Worm (Caenorhabditis elegans) whole organism, young adult: ENCODE results near the gene eco-1.

ENCODE experiments used
- B0019.2 ChIP-seq: fragments of 200-800 bp; sonication (Bioruptor generic); conservative IDR thresholded peaks from 2 replicates; pipeline ENCODE4 v1.3.6; 2022; ENCODE audit warnings: missing genetic modification reagents, missing genetic modification characterization, missing compliant biosample characterization
- C17E4.6 ChIP-seq: fragments of 200-800 bp; sonication (Bioruptor generic); IDR thresholded peaks from 2 replicates; pipeline ENCODE4 v1.3.6; 2022; ENCODE audit warnings: missing genetic modification reagents, missing genetic modification characterization, missing compliant biosample characterization
- T26A5.8 ChIP-seq: sonication (generic microtip); optimal IDR thresholded peaks from 2 replicates; lab custom pipeline; 2016; ENCODE audit warnings: missing genetic modification characterization, missing compliant biosample characterization
- dpl-1 ChIP-seq: fragments of 150-350 bp; optimal IDR thresholded peaks from 2 replicates; lab custom pipeline; 2014; ENCODE audit warnings: missing biosample characterization, missing genetic modification reagents, missing genetic modification characterization
- hsf-1 ChIP-seq: fragments of 200-800 bp; sonication (Bioruptor generic); IDR thresholded peaks from 2 replicates; pipeline ENCODE4 v1.3.6; 2022; ENCODE audit warnings: missing genetic modification reagents, missing genetic modification characterization, missing compliant biosample characterization
- madf-6 ChIP-seq: fragments of 200-800 bp; sonication (Bioruptor generic); IDR thresholded peaks from 2 replicates; pipeline ENCODE4 v1.3.6; 2022; ENCODE audit warnings: missing genetic modification reagents, missing genetic modification characterization, missing compliant biosample characterization
- nfyb-1 ChIP-seq: fragments of 200-800 bp; sonication (Bioruptor generic); IDR thresholded peaks from 2 replicates; pipeline ENCODE4 v1.3.6; 2022; ENCODE audit warnings: missing genetic modification reagents, missing genetic modification characterization, missing compliant biosample characterization
- nhr-179 ChIP-seq: sonication (generic microtip); optimal IDR thresholded peaks from 2 replicates; lab custom pipeline; 2016; ENCODE audit warnings: mild to moderate bottlenecking, missing genetic modification characterization, missing compliant biosample characterization
- snpc-4 ChIP-seq, 5 experiments: fragments of 150-350 bp in 1 of 5; sonication (generic microtip) in 4 of 5; optimal IDR thresholded peaks; 2 replicates each; lab custom pipeline; 2014 to 2018; ENCODE audit warnings: missing genetic modification characterization in 5 of 5, missing biosample characterization in 3 of 5, antibody characterized with exemption in 2 of 5, mild to moderate bottlenecking in 2 of 5, missing compliant biosample characterization in 2 of 5, missing genotype in 2 of 5, moderate library complexity in 2 of 5, missing genetic modification reagents in 1 of 5

ce11 chrIII:7335220-7335619 is 23.7 kb downstream of the eco-1 start, which contains the start of gene F56C9.10:
- peak; percentile 83 for TF ChIP-seq nfyb-1
- no peak for TF ChIP-seq B0019.2 (GFP tag; lab: Robert Waterston, UW)
- no peak for TF ChIP-seq nhr-179 (tag; lab: Kevin White, UChicago)
- TF ChIP-seq dpl-1 (GFP tag; lab: Kevin White, UChicago), result no peak
- no peak for TF ChIP-seq T26A5.8 (tag; lab: Kevin White, UChicago)
- no peak for TF ChIP-seq madf-6 (GFP tag; lab: Robert Waterston, UW)
- no peak for TF ChIP-seq C17E4.6
- no peak for TF ChIP-seq hsf-1 (GFP tag; lab: Robert Waterston, UW)
- no peak for TF ChIP-seq snpc-4 (GFP tag; optimal IDR thresholded peaks at IDR 0.05; lab: Kevin White, UChicago)
- TF ChIP-seq snpc-4 (tag; optimal IDR thresholded peaks at IDR 0.05; lab: Kevin White, UChicago), result peak; percentile 51 to 60 (median 54)
